Worm (Caenorhabditis elegans) whole organism, L4 larva: ENCODE measurements around the gene Y9C9A.8.

Source experiments
- F10B5.3 ChIP-seq: sonication (generic microtip); optimal IDR thresholded peaks from 2 replicates; lab custom pipeline; 2016; ENCODE audit warnings: mild to moderate bottlenecking, missing genetic modification characterization, missing compliant biosample characterization
- F49E8.2 ChIP-seq: sonication (generic microtip); optimal IDR thresholded peaks from 2 replicates; lab custom pipeline; 2016; ENCODE audit warnings: missing compliant biosample characterization, mild to moderate bottlenecking, missing genetic modification characterization, borderline replicate concordance
- R02D3.7 ChIP-seq: fragments of 150-350 bp; sonication (generic microtip); optimal IDR thresholded peaks from 3 replicates; lab custom pipeline; 2014; ENCODE audit warnings: missing biosample characterization, missing genetic modification characterization
- T20F7.1 ChIP-seq: fragments of 200-800 bp; sonication (Bioruptor generic); optimal IDR thresholded peaks from 2 replicates; lab custom pipeline; 2018; ENCODE audit warnings: mild to moderate bottlenecking, missing genetic modification characterization, missing compliant biosample characterization
- Y48G9A.11 ChIP-seq: fragments of 200-800 bp; sonication (Bioruptor generic); IDR thresholded peaks from 2 replicates; pipeline ENCODE4 v1.3.6; 2022; ENCODE audit warnings: missing genetic modification reagents, missing genetic modification characterization, missing compliant biosample characterization
- ZK546.5 ChIP-seq, 2 experiments: sonication (generic microtip); optimal IDR thresholded peaks; 2 replicates each; lab custom pipeline; 2017; ENCODE audit warnings: missing biosample characterization in 2 of 2, missing genetic modification characterization in 2 of 2
- aha-1 ChIP-seq: fragments of 150-350 bp; peaks from one replicate; lab custom pipeline; 2014; ENCODE audit warnings: missing biosample characterization, missing genetic modification characterization
- aly-2 ChIP-seq: sonication (generic microtip); optimal IDR thresholded peaks from 2 replicates; lab custom pipeline; 2018; ENCODE audit warnings: missing biosample characterization, missing genetic modification characterization
- ama-1 ChIP-seq: fragments of 150-350 bp; optimal IDR thresholded peaks from 2 replicates; lab custom pipeline; 2014; ENCODE audit warnings: inconsistent platforms, mixed read lengths
- arid-1 ChIP-seq: fragments of 200-800 bp; sonication (Bioruptor generic); conservative IDR thresholded peaks from 2 replicates; pipeline ENCODE4 v1.3.6; 2022; ENCODE audit warnings: missing genetic modification reagents, missing genetic modification characterization, missing compliant biosample characterization
- attf-4 ChIP-seq: sonication (generic microtip); optimal IDR thresholded peaks from 3 replicates; lab custom pipeline; 2017; ENCODE audit warnings: missing biosample characterization, missing genetic modification characterization
- ceh-20 ChIP-seq: fragments of 200-800 bp; sonication (Bioruptor generic); IDR thresholded peaks from 2 replicates; pipeline ENCODE4 v1.3.6; 2022; ENCODE audit warnings: missing genetic modification reagents, missing genetic modification characterization, missing compliant biosample characterization
- ceh-44 ChIP-seq: fragments of 200-800 bp; sonication (Bioruptor generic); IDR thresholded peaks from 2 replicates; pipeline ENCODE4 v1.3.6; 2022; ENCODE audit warnings: missing genetic modification reagents, missing genetic modification characterization, missing compliant biosample characterization
- ceh-62 ChIP-seq: sonication (generic microtip); optimal IDR thresholded peaks from 2 replicates; lab custom pipeline; 2017; ENCODE audit warnings: missing biosample characterization, missing genetic modification characterization
- daf-12 ChIP-seq: fragments of 150-350 bp; optimal IDR thresholded peaks from 2 replicates; lab custom pipeline; 2014; ENCODE audit warnings: missing biosample characterization, missing genetic modification reagents, missing genetic modification characterization
- daf-16 ChIP-seq, 3 experiments: sonication (generic microtip); optimal IDR thresholded peaks; 2 replicates each; lab custom pipeline; 2016 to 2017; ENCODE audit warnings: missing genetic modification characterization in 3 of 3, missing genetic modification reagents in 3 of 3, mild to moderate bottlenecking in 2 of 3, missing compliant biosample characterization in 2 of 3, missing biosample characterization in 1 of 3, moderate library complexity in 1 of 3
- daf-19 ChIP-seq: fragments of 200-800 bp; sonication (Bioruptor generic); conservative IDR thresholded peaks from 2 replicates; pipeline ENCODE4 v1.3.6; 2022; ENCODE audit warnings: missing genetic modification characterization, missing compliant biosample characterization
- dmd-6 ChIP-seq: fragments of 200-800 bp; sonication (Bioruptor generic); IDR thresholded peaks from 2 replicates; pipeline ENCODE4 v1.3.6; 2022; ENCODE audit warnings: missing genetic modification reagents, missing genetic modification characterization, missing compliant biosample characterization
- duxl-1 ChIP-seq: sonication (generic microtip); optimal IDR thresholded peaks from 2 replicates; lab custom pipeline; 2016; ENCODE audit warnings: mild to moderate bottlenecking, missing genetic modification characterization, moderate library complexity, missing compliant biosample characterization; ENCODE audit not compliant: poor library complexity
- dve-1 ChIP-seq: sonication (generic microtip); optimal IDR thresholded peaks from 2 replicates; lab custom pipeline; 2017; ENCODE audit warnings: antibody characterized with exemption, mild to moderate bottlenecking, missing genetic modification characterization, missing compliant biosample characterization; ENCODE audit not compliant: insufficient read depth
- egl-43 ChIP-seq: fragments of 200-800 bp; sonication (Bioruptor generic); IDR thresholded peaks from 2 replicates; pipeline ENCODE4 v1.3.6; 2022; ENCODE audit warnings: missing genetic modification reagents, missing genetic modification characterization, missing compliant biosample characterization
- hlh-11 ChIP-seq: fragments of 200-800 bp; sonication (Bioruptor generic); optimal IDR thresholded peaks from 2 replicates; lab custom pipeline; 2018; ENCODE audit warnings: mild to moderate bottlenecking, missing genetic modification characterization, missing compliant biosample characterization
- lin-13 ChIP-seq: fragments of 150-350 bp; optimal IDR thresholded peaks from 2 replicates; lab custom pipeline; 2014; ENCODE audit warnings: missing biosample characterization, missing genetic modification reagents, missing genetic modification characterization
- madf-9 ChIP-seq: fragments of 200-800 bp; sonication (Bioruptor generic); conservative IDR thresholded peaks from 2 replicates; pipeline ENCODE4 v1.3.6; 2022; ENCODE audit warnings: missing genetic modification reagents, missing genetic modification characterization, missing compliant biosample characterization
- mdt-29 ChIP-seq: fragments of 200-800 bp; sonication (Bioruptor generic); IDR thresholded peaks from 2 replicates; pipeline ENCODE4 v1.3.6; 2022; ENCODE audit warnings: missing genetic modification reagents, missing genetic modification characterization, missing compliant biosample characterization
- mep-1 ChIP-seq: fragments of 150-350 bp; sonication (generic microtip); optimal IDR thresholded peaks from 3 replicates; lab custom pipeline; 2014; ENCODE audit warnings: missing biosample characterization, missing genetic modification characterization
- mxl-2 ChIP-seq: fragments of 200-800 bp; sonication (Bioruptor generic); conservative IDR thresholded peaks from 2 replicates; pipeline ENCODE4 v1.3.6; 2022; ENCODE audit warnings: missing genetic modification reagents, missing genetic modification characterization, missing compliant biosample characterization
- mxl-3 ChIP-seq: fragments of 200-800 bp; sonication (Bioruptor generic); optimal IDR thresholded peaks from 2 replicates; lab custom pipeline; 2018; ENCODE audit warnings: mild to moderate bottlenecking, missing genetic modification characterization, missing compliant biosample characterization
- nhr-10 ChIP-seq: fragments of 150-350 bp; optimal IDR thresholded peaks from 2 replicates; lab custom pipeline; 2014; ENCODE audit warnings: missing biosample characterization, missing genetic modification characterization
- nhr-102 ChIP-seq: sonication (generic microtip); optimal IDR thresholded peaks from 2 replicates; lab custom pipeline; 2016; ENCODE audit warnings: mild to moderate bottlenecking, missing genetic modification characterization, moderate library complexity, missing compliant biosample characterization
- nhr-25 ChIP-seq: sonication (generic microtip); optimal IDR thresholded peaks from 2 replicates; lab custom pipeline; 2017; ENCODE audit warnings: missing genetic modification characterization, mild to moderate bottlenecking, missing compliant biosample characterization, antibody characterized with exemption, moderate library complexity, borderline replicate concordance; ENCODE audit not compliant: insufficient read depth
- nhr-41 ChIP-seq: fragments of 200-800 bp; sonication (Bioruptor generic); IDR thresholded peaks from 2 replicates; pipeline ENCODE4 v1.3.6; 2022; ENCODE audit warnings: missing genetic modification reagents, missing genetic modification characterization, missing compliant biosample characterization
- nhr-42 ChIP-seq: fragments of 200-800 bp; sonication (Bioruptor generic); IDR thresholded peaks from 2 replicates; pipeline ENCODE4 v1.3.6; 2022; ENCODE audit warnings: missing genetic modification characterization, missing compliant biosample characterization
- nhr-48 ChIP-seq: sonication (generic microtip); optimal IDR thresholded peaks from 2 replicates; lab custom pipeline; 2016; ENCODE audit warnings: mild to moderate bottlenecking, missing genetic modification characterization, missing compliant biosample characterization
- pha-4 ChIP-seq, 2 experiments: fragments of 150-350 bp in 1 of 2; fragments of 200-800 bp in 1 of 2; sonication (Bioruptor generic) in 1 of 2; IDR thresholded peaks in 1 of 2; optimal IDR thresholded peaks in 1 of 2; 2 replicates each; pipeline versions ENCODE4 v1.3.6 to Lab custom; 2014 to 2022; ENCODE audit warnings: missing genetic modification characterization in 2 of 2, missing genetic modification reagents in 2 of 2, missing biosample characterization in 1 of 2, missing compliant biosample characterization in 1 of 2
- php-3 ChIP-seq: fragments of 200-800 bp; sonication (Bioruptor generic); IDR thresholded peaks from 2 replicates; pipeline ENCODE4 v1.3.6; 2022; ENCODE audit warnings: missing genetic modification reagents, missing genetic modification characterization, missing compliant biosample characterization
- rbr-2 ChIP-seq: sonication (generic microtip); optimal IDR thresholded peaks from 2 replicates; lab custom pipeline; 2016; ENCODE audit warnings: missing genotype, missing genetic modification characterization, missing compliant biosample characterization
- snpc-1.2 ChIP-seq: fragments of 200-800 bp; sonication (Bioruptor generic); IDR thresholded peaks from 2 replicates; pipeline ENCODE4 v1.3.6; 2022; ENCODE audit warnings: missing genetic modification reagents, missing genetic modification characterization, missing compliant biosample characterization
- snpc-4 ChIP-seq: fragments of 150-350 bp; optimal IDR thresholded peaks from 2 replicates; lab custom pipeline; 2014; ENCODE audit warnings: missing biosample characterization, missing genetic modification characterization
- spr-1 ChIP-seq: sonication (generic microtip); optimal IDR thresholded peaks from 2 replicates; lab custom pipeline; 2016; ENCODE audit warnings: mild to moderate bottlenecking, missing genetic modification characterization, missing compliant biosample characterization
- spr-3 ChIP-seq: fragments of 200-800 bp; sonication (Bioruptor generic); optimal IDR thresholded peaks from 2 replicates; lab custom pipeline; 2018; ENCODE audit warnings: mild to moderate bottlenecking, missing genetic modification characterization, missing compliant biosample characterization
- unc-130 ChIP-seq: sonication (generic microtip); optimal IDR thresholded peaks from 2 replicates; lab custom pipeline; 2016; ENCODE audit warnings: missing genetic modification reagents, missing genetic modification characterization, missing compliant biosample characterization
- unc-62 ChIP-seq, 3 experiments: fragments of 150-350 bp in 1 of 3; sonication (generic microtip); optimal IDR thresholded peaks in 2 of 3; peaks in 1 of 3; 1 replicate in 1 of 3; 2 replicates in 2 of 3; lab custom pipeline; 2014 to 2017; ENCODE audit warnings: missing biosample characterization in 3 of 3, missing genetic modification characterization in 3 of 3, missing genetic modification reagents in 3 of 3, missing genotype in 1 of 3
- vab-7 ChIP-seq: fragments of 200-800 bp; sonication (Bioruptor generic); IDR thresholded peaks from 2 replicates; pipeline ENCODE4 v1.3.6; 2022; ENCODE audit warnings: missing genetic modification reagents, missing genetic modification characterization, missing compliant biosample characterization
- zag-1 ChIP-seq: fragments of 150-350 bp; optimal IDR thresholded peaks from 2 replicates; lab custom pipeline; 2014; ENCODE audit warnings: missing biosample characterization, missing genetic modification characterization
- zip-11 ChIP-seq: fragments of 200-800 bp; sonication (Bioruptor generic); IDR thresholded peaks from 2 replicates; pipeline ENCODE4 v1.3.6; 2022; ENCODE audit warnings: missing genetic modification characterization, missing compliant biosample characterization
- zip-2 ChIP-seq: fragments of 150-350 bp; optimal IDR thresholded peaks from 2 replicates; lab custom pipeline; 2014; ENCODE audit warnings: missing biosample characterization, missing genetic modification characterization

The Y9C9A.8 gene

ce11 chrIV:4930045-4930444, at the start of gene Y9C9A.8:
Gene Y9C9A.8 (plus strand): TSS chrIV:4930345.
- no peak for TF ChIP-seq mdt-29 (GFP tag; lab: Robert Waterston, UW)
- no peak for TF ChIP-seq daf-16 (GFP tag; optimal IDR thresholded peaks at IDR 0.05; lab: Kevin White, UChicago)
- peak; percentile 30 for TF ChIP-seq daf-16 (tag; optimal IDR thresholded peaks at IDR 0.05; lab: Kevin White, UChicago)
- TF ChIP-seq aly-2 (tag; lab: Kevin White, UChicago) = no peak
- TF ChIP-seq ceh-62 (tag; lab: Kevin White, UChicago) = no peak
- TF ChIP-seq vab-7 (GFP tag; lab: Robert Waterston, UW) = no peak
- TF ChIP-seq T20F7.1 = no peak

- TF ChIP-seq snpc-1.2 (peak; percentile 100), ZK546.5 (tag; optimal IDR thresholded peaks at IDR 0.05; lab: Kevin White, UChicago) (no peak), ama-1 (lab: Kevin White, UChicago) (peak; percentile 90), nhr-42 (GFP tag; lab: Robert Waterston, UW) (no peak), rbr-2 (tag; lab: Kevin White, UChicago) (peak; percentile 57), unc-130 (GFP tag; lab: Kevin White, UChicago) (peak; percentile 58), madf-9 (GFP tag; lab: Robert Waterston, UW) (no peak), ceh-44 (peak; percentile 100), nhr-102 (tag; lab: Kevin White, UChicago) (peak; percentile 81), mdt-29 (GFP tag; lab: Robert Waterston, UW) (peak; percentile 71; the same call in 1 of the 2 replicates), duxl-1 (tag; lab: Kevin White, UChicago) (peak; percentile 43), snpc-4 (peak; percentile 89), nhr-48 (tag; lab: Kevin White, UChicago) (peak; percentile 52), spr-1 (tag; lab: Kevin White, UChicago) (peak; percentile 16), zip-2 (no peak), spr-3 (no peak), aha-1 (peak; percentile 94), hlh-11 (tag; lab: Kevin White, UChicago) (no peak), F10B5.3 (tag; lab: Kevin White, UChicago) (peak; percentile 18), daf-16 (GFP tag; optimal IDR thresholded peaks at IDR 0.05; lab: Kevin White, UChicago) (peak in 1 of 2 experiments; percentile 79), daf-16 (tag; optimal IDR thresholded peaks at IDR 0.05; lab: Kevin White, UChicago) (peak; percentile 37), daf-19 (GFP tag; lab: Robert Waterston, UW) (no peak), daf-12 (no peak), arid-1 (GFP tag; lab: Robert Waterston, UW) (peak; percentile 61), lin-13 (GFP tag; lab: Kevin White, UChicago) (peak; percentile 48), F49E8.2 (tag; lab: Kevin White, UChicago) (peak; percentile 94), R02D3.7 (tag; lab: Kevin White, UChicago) (no peak), attf-4 (tag; lab: Kevin White, UChicago) (no peak), Y48G9A.11 (GFP tag; lab: Robert Waterston, UW) (no peak; the same call in 1 of the 2 replicates), mxl-3 (peak; percentile 73), zip-11 (no peak), nhr-10 (tag; lab: Kevin White, UChicago) (peak; percentile 27), pha-4 (GFP tag; IDR thresholded peaks at IDR 0.05; lab: Robert Waterston, UW) (no peak), pha-4 (tag; optimal IDR thresholded peaks at IDR 0.05; lab: Kevin White, UChicago) (no peak)
Measured at ce11 chrIV:4880634-4881033, 49.5 kb upstream of the Y9C9A.8 start.

ce11 chrIV:4883984-4884383, 46.2 kb upstream of the Y9C9A.8 start, which contains the start of gene str-166:
Gene str-166 (plus strand): TSS chrIV:4884284.
- TF ChIP-seq dve-1 (tag; lab: Kevin White, UChicago) (no peak), nhr-25 (no peak), mxl-2 (GFP tag; lab: Robert Waterston, UW) (no peak), mep-1 (no peak), ceh-20 (GFP tag; lab: Robert Waterston, UW) (no peak), pha-4 (GFP tag; IDR thresholded peaks at IDR 0.05; lab: Robert Waterston, UW) (no peak), pha-4 (tag; optimal IDR thresholded peaks at IDR 0.05; lab: Kevin White, UChicago) (no peak), egl-43 (GFP tag; lab: Robert Waterston, UW) (no peak), nhr-41 (no peak), dmd-6 (no peak), unc-62 (GFP tag; optimal IDR thresholded peaks at IDR 0.05 in 1 of 2; lab: Kevin White, UChicago) (no peak), unc-62 (tag; optimal IDR thresholded peaks at IDR 0.05; lab: Kevin White, UChicago) (no peak), php-3 (GFP tag; lab: Robert Waterston, UW) (no peak), daf-12 (no peak), zag-1 (tag; lab: Kevin White, UChicago) (no peak), zip-2 (no peak), mxl-3 (no peak)
